Fruit fly (Drosophila melanogaster): ENCODE results near the gene Hsp60A.

- TF ChIP-seq acj6 (GFP tag; optimal IDR thresholded peaks at IDR 0.05), result no peak
- TF ChIP-seq Sox14 (GFP tag; optimal IDR thresholded peaks at IDR 0.05), result no peak
- no peak for TF ChIP-seq Met (GFP tag; optimal IDR thresholded peaks at IDR 0.05)
- TF ChIP-seq OdsH (GFP tag; optimal IDR thresholded peaks at IDR 0.05), result no peak
- TF ChIP-seq Lpt (GFP tag; optimal IDR thresholded peaks at IDR 0.05), result no peak
- TF ChIP-seq vri (GFP tag; optimal IDR thresholded peaks at IDR 0.05), result no peak
- no peak for TF ChIP-seq dac (GFP tag; optimal IDR thresholded peaks at IDR 0.05)
- no peak for TF ChIP-seq CG32006 (GFP tag; optimal IDR thresholded peaks at IDR 0.05)
- TF ChIP-seq CG16779 (tag; optimal IDR thresholded peaks at IDR 0.05), result no peak
- TF ChIP-seq Hr39 (GFP tag; optimal IDR thresholded peaks at IDR 0.05), result no peak
These were observed 20.9 kb upstream of the Hsp60A start for dm6 chrX:11087384-11087783.
